Worm (Caenorhabditis elegans): ENCODE data around the gene best-1.

best-1 gene

DNA sequence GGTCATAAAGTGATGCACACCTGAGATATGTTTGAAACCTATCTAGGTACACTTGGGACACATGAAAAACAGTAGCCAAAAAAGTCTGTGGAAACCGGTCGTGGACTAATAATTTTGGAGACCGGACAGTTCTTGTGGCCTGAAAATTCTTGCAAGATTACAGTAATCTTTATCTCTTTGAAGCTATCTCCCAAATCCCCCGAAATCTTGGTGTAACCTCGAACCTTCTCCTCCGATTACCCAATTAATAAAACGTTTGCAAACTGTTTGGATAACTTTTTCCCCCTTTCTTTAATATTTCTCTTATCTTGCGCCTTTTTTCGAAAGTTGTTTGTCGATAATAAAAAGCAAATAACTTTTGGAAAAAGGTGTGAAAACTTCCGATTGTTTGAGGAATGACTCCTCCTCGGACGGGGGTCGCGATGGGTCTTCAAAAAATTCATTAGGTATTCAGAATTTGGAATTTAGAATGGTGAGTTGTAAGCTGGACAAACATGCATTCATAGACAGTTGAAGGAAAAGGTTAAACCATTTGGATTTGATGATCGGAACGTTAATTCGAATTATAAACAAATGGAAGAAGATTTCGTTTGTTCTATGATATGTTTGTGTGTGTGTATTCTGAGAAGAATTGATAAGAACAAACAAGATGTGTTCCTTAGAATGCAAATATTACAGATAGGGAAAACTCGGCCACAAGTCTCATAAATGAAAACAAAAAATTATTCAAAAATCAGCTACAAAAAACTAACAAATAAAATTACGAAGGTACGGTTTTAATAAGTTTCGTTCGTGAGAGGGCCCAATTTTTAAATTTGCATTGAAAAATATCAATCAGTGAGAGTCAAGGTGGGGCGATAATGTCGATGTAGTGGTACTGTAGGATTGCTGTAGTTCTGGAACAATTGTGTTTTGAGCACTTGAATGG lies 26.5 kb downstream of the best-1 start:
- TF ChIP-seq mes-4 (tag; optimal IDR thresholded peaks at IDR 0.05) (no peak), rpc-1 (optimal IDR thresholded peaks at IDR 0.05) (no peak), rpc-1 (tag; optimal IDR thresholded peaks at IDR 0.05) (no peak), madf-6 (GFP tag; IDR thresholded peaks at IDR 0.05) (no peak), K11D2.4 (GFP tag; IDR thresholded peaks at IDR 0.05) (no peak), tbp1 (GFP tag; optimal IDR thresholded peaks at IDR 0.05) (no peak), F23B12.7 (tag; optimal IDR thresholded peaks at IDR 0.05; ENCODE audit: insufficient read depth) (no peak), die-1 (tag; optimal IDR thresholded peaks at IDR 0.05) (no peak), F39B2.1 (GFP tag; IDR thresholded peaks at IDR 0.05) (peak; percentile 36; the same call in 1 of the 2 replicates), dpff-1 (tag; optimal IDR thresholded peaks at IDR 0.05) (no peak), egl-44 (GFP tag; IDR thresholded peaks at IDR 0.05) (no peak), zfh-2 (GFP tag; conservative IDR thresholded peaks at IDR 0.05) (no peak), attf-3 (GFP tag; conservative IDR thresholded peaks at IDR 0.05) (no peak), ztf-6 (GFP tag; IDR thresholded peaks at IDR 0.05) (no peak), nfya-2 (GFP tag; IDR thresholded peaks at IDR 0.05) (no peak), lin-26 (GFP tag; IDR thresholded peaks at IDR 0.05) (peak; percentile 22; the same call in 1 of the 2 replicates), ceh-58 (GFP tag; IDR thresholded peaks at IDR 0.05) (no peak), ztf-22 (GFP tag; optimal IDR thresholded peaks at IDR 0.05) (no peak), T26A5.8 (tag; optimal IDR thresholded peaks at IDR 0.05) (no peak), tbx-9 (tag; optimal IDR thresholded peaks at IDR 0.05; ENCODE audit: borderline replicate concordance) (no peak), Y67H2A.10 (GFP tag; conservative IDR thresholded peaks at IDR 0.05) (no peak), ztf-18 (tag; optimal IDR thresholded peaks at IDR 0.05) (no peak), B0336.3 (GFP tag; IDR thresholded peaks at IDR 0.05) (0 out of 2 replicates have a peak, but pooled peaks have one; percentile 20), F55B11.4 (tag; optimal IDR thresholded peaks at IDR 0.05; ENCODE audit: borderline replicate concordance, insufficient read depth) (no peak), F57C9.4 (tag; optimal IDR thresholded peaks at IDR 0.05) (no peak), nfya-1 (tag; optimal IDR thresholded peaks at IDR 0.05; ENCODE audit: borderline replicate concordance, insufficient read depth) (no peak), ztf-26 (tag; optimal IDR thresholded peaks at IDR 0.05) (no peak), ccch-3 (GFP tag; optimal IDR thresholded peaks at IDR 0.05) (no peak), Y53F4B.3 (GFP tag; IDR thresholded peaks at IDR 0.05) (no peak), sdz-38 (tag; optimal IDR thresholded peaks at IDR 0.05) (no peak), nhr-179 (tag; optimal IDR thresholded peaks at IDR 0.05) (no peak), ceh-27 (GFP tag; optimal IDR thresholded peaks at IDR 0.05) (no peak), F57A8.1 (GFP tag; optimal IDR thresholded peaks at IDR 0.05) (no peak), egl-18 (GFP tag; IDR thresholded peaks at IDR 0.05) (no peak), nfyb-1 (GFP tag; IDR thresholded peaks at IDR 0.05) (0 out of 2 replicates have a peak, but pooled peaks have one; percentile 40), let-526 (GFP tag; IDR thresholded peaks at IDR 0.05) (no peak), Y95B8A.8 (GFP tag; IDR thresholded peaks at IDR 0.05) (no peak), bed-2 (GFP tag; IDR thresholded peaks at IDR 0.05) (no peak), hmg-1.2 (GFP tag; IDR thresholded peaks at IDR 0.05) (0 out of 2 replicates have a peak, but pooled peaks have one; percentile 8), dox-1 (GFP tag; IDR thresholded peaks at IDR 0.05) (no peak), B0019.2 (GFP tag; conservative IDR thresholded peaks at IDR 0.05) (no peak), B0035.1 (tag; optimal IDR thresholded peaks at IDR 0.05) (no peak), F52B5.7 (tag; optimal IDR thresholded peaks at IDR 0.05) (no peak), nhr-120 (GFP tag; IDR thresholded peaks at IDR 0.05) (no peak), athp-1 (tag; optimal IDR thresholded peaks at IDR 0.05) (no peak), somi-1 (GFP tag; optimal IDR thresholded peaks at IDR 0.05) (peak; percentile 59), Y53G8AR.9 (GFP tag; conservative IDR thresholded peaks at IDR 0.05) (peak; percentile 28; the same call in 1 of the 2 replicates), cebp-2 (GFP tag; IDR thresholded peaks at IDR 0.05) (peak; percentile 6; the same call in 1 of the 2 replicates)

Data from whole organism, young adult.